Fruit fly (Drosophila melanogaster) whole organism, embryonic: ENCODE data around the gene CG4820.

Source experiments
- ATbp ChIP-seq: fragments of 200-800 bp; sonication (Bioruptor generic); optimal IDR thresholded peaks from 2 replicates; lab custom pipeline; 2017; ENCODE audit warnings: missing biosample characterization, mild to moderate bottlenecking, missing genetic modification characterization, missing genetic modification reagents
- C15 ChIP-seq: fragments of 200-800 bp; sonication (Bioruptor generic); IDR thresholded peaks from 3 replicates; pipeline ENCODE4 v1.3.6; 2022; ENCODE audit warnings: missing biosample characterization, missing genetic modification characterization
- CG10366 ChIP-seq: fragments of 200-800 bp; sonication (Bioruptor generic); IDR thresholded peaks from 2 replicates; pipeline ENCODE4 v1.3.6; 2022; ENCODE audit warnings: missing biosample characterization, missing genetic modification characterization
- CG10431 ChIP-seq: fragments of 200-800 bp; sonication (Bioruptor generic); optimal IDR thresholded peaks from 3 replicates; lab custom pipeline; 2018; ENCODE audit warnings: missing biosample characterization, mild to moderate bottlenecking, missing genetic modification characterization
- CG11247 ChIP-seq: fragments of 200-800 bp; sonication (Bioruptor generic); IDR thresholded peaks from 2 replicates; pipeline ENCODE4 v1.3.6; 2022; ENCODE audit warnings: missing biosample characterization, missing genetic modification characterization
- CG12236 ChIP-seq: fragments of 200-800 bp; sonication (Bioruptor generic); optimal IDR thresholded peaks from 2 replicates; lab custom pipeline; 2016; ENCODE audit warnings: missing biosample characterization, missing genetic modification characterization
- CG12299 ChIP-seq: fragments of 200-800 bp; sonication (Bioruptor generic); optimal IDR thresholded peaks from 2 replicates; lab custom pipeline; 2018; ENCODE audit warnings: missing biosample characterization, mild to moderate bottlenecking, missing genetic modification characterization
- CG12744 ChIP-seq: fragments of 200-800 bp; sonication (Bioruptor generic); optimal IDR thresholded peaks from 2 replicates; lab custom pipeline; 2016; ENCODE audit warnings: missing biosample characterization, missing genetic modification characterization
- CG14667 ChIP-seq: fragments of 200-800 bp; sonication (Bioruptor generic); IDR thresholded peaks from 2 replicates; pipeline ENCODE4 v1.3.6; 2022; ENCODE audit warnings: missing biosample characterization, missing genetic modification characterization
- CG17802 ChIP-seq: fragments of 200-800 bp; sonication (Bioruptor generic); optimal IDR thresholded peaks from 2 replicates; lab custom pipeline; 2018; ENCODE audit warnings: missing biosample characterization, mild to moderate bottlenecking, missing genetic modification characterization, moderate library complexity
- CG18619 ChIP-seq: fragments of 200-800 bp; sonication (Bioruptor generic); optimal IDR thresholded peaks from 3 replicates; lab custom pipeline; 2017; ENCODE audit warnings: missing biosample characterization, mild to moderate bottlenecking, missing genetic modification characterization
- CG30403 ChIP-seq: fragments of 200-800 bp; sonication (Bioruptor generic); optimal IDR thresholded peaks from 3 replicates; lab custom pipeline; 2016; ENCODE audit warnings: missing biosample characterization, missing genetic modification characterization
- CG31224 ChIP-seq: fragments of 200-800 bp; sonication (Bioruptor generic); IDR thresholded peaks from 2 replicates; pipeline ENCODE4 v1.3.6; 2022; ENCODE audit warnings: missing biosample characterization, missing genetic modification characterization
- CG34376 ChIP-seq: fragments of 200-800 bp; sonication (Bioruptor generic); optimal IDR thresholded peaks from 2 replicates; lab custom pipeline; 2018; ENCODE audit warnings: missing biosample characterization, mild to moderate bottlenecking, missing genetic modification characterization
- CG4360 ChIP-seq: fragments of 200-800 bp; sonication (Bioruptor generic); IDR thresholded peaks from 2 replicates; pipeline ENCODE4 v1.3.6; 2022; ENCODE audit warnings: missing biosample characterization, missing genetic modification characterization
- CG4404 ChIP-seq: fragments of 200-800 bp; sonication (Bioruptor generic); IDR thresholded peaks from 2 replicates; pipeline ENCODE4 v1.3.6; 2022; ENCODE audit warnings: missing biosample characterization, missing genetic modification characterization
- CG5245 ChIP-seq: fragments of 200-800 bp; sonication (Bioruptor generic); optimal IDR thresholded peaks from 3 replicates; lab custom pipeline; 2016; ENCODE audit warnings: missing biosample characterization, missing genetic modification characterization
- CG6765 ChIP-seq: fragments of 200-800 bp; sonication (Bioruptor generic); optimal IDR thresholded peaks from 3 replicates; lab custom pipeline; 2017; ENCODE audit warnings: missing biosample characterization, mild to moderate bottlenecking, missing genetic modification characterization
- CG7745 ChIP-seq: fragments of 200-800 bp; sonication (Bioruptor generic); optimal IDR thresholded peaks from 2 replicates; lab custom pipeline; 2018; ENCODE audit warnings: missing biosample characterization, mild to moderate bottlenecking, missing genetic modification characterization, moderate library complexity
- CG7786 ChIP-seq: fragments of 200-800 bp; sonication (Bioruptor generic); optimal IDR thresholded peaks from 2 replicates; lab custom pipeline; 2016; ENCODE audit warnings: missing biosample characterization, missing genetic modification characterization
- CG7839 ChIP-seq: fragments of 200-800 bp; sonication (Bioruptor generic); optimal IDR thresholded peaks from 3 replicates; lab custom pipeline; 2018; ENCODE audit warnings: missing biosample characterization, mild to moderate bottlenecking, missing genetic modification characterization, moderate library complexity
- CG8290 ChIP-seq, 3 experiments: fragments of 200-800 bp; sonication (Bioruptor generic); optimal IDR thresholded peaks; 2 replicates each; lab custom pipeline; 2016 to 2019; ENCODE audit warnings: missing biosample characterization in 3 of 3, missing genetic modification characterization in 3 of 3, mild to moderate bottlenecking in 2 of 3, moderate library complexity in 1 of 3
- CG9727 ChIP-seq: fragments of 200-800 bp; sonication (Bioruptor generic); optimal IDR thresholded peaks from 3 replicates; lab custom pipeline; 2017; ENCODE audit warnings: missing biosample characterization, mild to moderate bottlenecking, missing genetic modification characterization
- CHES-1-like ChIP-seq: fragments of 200-800 bp; sonication (Bioruptor generic); optimal IDR thresholded peaks from 2 replicates; lab custom pipeline; 2016; ENCODE audit warnings: missing biosample characterization, missing genetic modification characterization
- Dad ChIP-seq: fragments of 200-800 bp; sonication (Bioruptor generic); optimal IDR thresholded peaks from 3 replicates; lab custom pipeline; 2016; ENCODE audit warnings: missing biosample characterization, missing genetic modification characterization
- E2f2 ChIP-seq: fragments of 200-800 bp; sonication (Bioruptor generic); IDR thresholded peaks from 2 replicates; pipeline ENCODE4 v1.3.6; 2022; ENCODE audit warnings: missing biosample characterization, missing genetic modification characterization
- Ets65A ChIP-seq: fragments of 200-800 bp; sonication (Bioruptor generic); peaks from one replicate; lab custom pipeline; 2016; ENCODE audit warnings: missing biosample characterization, missing genetic modification characterization
- Ets97D ChIP-seq: fragments of 200-800 bp; sonication (Bioruptor generic); optimal IDR thresholded peaks from 3 replicates; lab custom pipeline; 2016; ENCODE audit warnings: missing biosample characterization, missing genetic modification characterization
- Hey ChIP-seq: fragments of 200-800 bp; sonication (Bioruptor generic); optimal IDR thresholded peaks from 3 replicates; lab custom pipeline; 2018; ENCODE audit warnings: missing biosample characterization, mild to moderate bottlenecking, missing genetic modification characterization
- HmgD ChIP-seq: fragments of 200-800 bp; sonication (Bioruptor generic); optimal IDR thresholded peaks from 3 replicates; lab custom pipeline; 2016; ENCODE audit warnings: missing biosample characterization, missing genetic modification characterization
- PHDP ChIP-seq: fragments of 200-800 bp; sonication (Bioruptor generic); optimal IDR thresholded peaks from 3 replicates; lab custom pipeline; 2018; ENCODE audit warnings: missing biosample characterization, mild to moderate bottlenecking, missing genetic modification characterization, moderate library complexity
- Pdp1 ChIP-seq, 2 experiments: fragments of 200-800 bp; sonication (Bioruptor generic); optimal IDR thresholded peaks; 3 replicates each; lab custom pipeline; 2016; ENCODE audit warnings: missing biosample characterization in 2 of 2, missing genetic modification characterization in 2 of 2, mild to moderate bottlenecking in 1 of 2, moderate library complexity in 1 of 2
- Sox100B ChIP-seq: fragments of 200-800 bp; sonication (Bioruptor generic); optimal IDR thresholded peaks from 3 replicates; lab custom pipeline; 2018; ENCODE audit warnings: missing biosample characterization, mild to moderate bottlenecking, missing genetic modification characterization
- bab2 ChIP-seq: fragments of 200-800 bp; sonication (Bioruptor generic); optimal IDR thresholded peaks from 2 replicates; lab custom pipeline; 2016; ENCODE audit warnings: missing biosample characterization, missing genetic modification characterization
- bigmax ChIP-seq: fragments of 200-800 bp; sonication (Bioruptor generic); optimal IDR thresholded peaks from 2 replicates; lab custom pipeline; 2018; ENCODE audit warnings: missing biosample characterization, mild to moderate bottlenecking, missing genetic modification characterization
- chif ChIP-seq, 2 experiments: fragments of 200-800 bp; sonication (Bioruptor generic); optimal IDR thresholded peaks; 3 replicates each; lab custom pipeline; 2016; ENCODE audit warnings: missing biosample characterization in 2 of 2, missing genetic modification characterization in 2 of 2
- da ChIP-seq: fragments of 200-800 bp; sonication (Bioruptor generic); optimal IDR thresholded peaks from 2 replicates; lab custom pipeline; 2016; ENCODE audit warnings: missing biosample characterization, missing genetic modification characterization
- eyg ChIP-seq: fragments of 200-800 bp; sonication (Bioruptor generic); optimal IDR thresholded peaks from 3 replicates; lab custom pipeline; 2016; ENCODE audit warnings: missing biosample characterization, missing genetic modification characterization
- fd102C ChIP-seq: fragments of 200-800 bp; sonication (Bioruptor generic); optimal IDR thresholded peaks from 2 replicates; lab custom pipeline; 2018; ENCODE audit warnings: missing biosample characterization, mild to moderate bottlenecking, missing genetic modification characterization, moderate library complexity
- gem ChIP-seq: fragments of 200-800 bp; sonication (Bioruptor generic); optimal IDR thresholded peaks from 2 replicates; lab custom pipeline; 2019; ENCODE audit warnings: missing biosample characterization, mild to moderate bottlenecking, missing genetic modification characterization, moderate library complexity
- klu ChIP-seq: fragments of 200-800 bp; sonication (Bioruptor generic); IDR thresholded peaks from 2 replicates; pipeline ENCODE4 v1.3.6; 2022; ENCODE audit warnings: missing biosample characterization, missing genetic modification characterization
- mirr ChIP-seq: fragments of 200-800 bp; sonication (Bioruptor generic); optimal IDR thresholded peaks from 3 replicates; lab custom pipeline; 2018; ENCODE audit warnings: missing biosample characterization, mild to moderate bottlenecking, missing genetic modification characterization
- nom ChIP-seq: fragments of 200-800 bp; sonication (Bioruptor generic); optimal IDR thresholded peaks from 2 replicates; lab custom pipeline; 2017; ENCODE audit warnings: missing biosample characterization, missing genetic modification characterization, mild to moderate bottlenecking, moderate library complexity, missing genetic modification reagents
- odd ChIP-seq: fragments of 200-800 bp; sonication (Bioruptor generic); optimal IDR thresholded peaks from 2 replicates; lab custom pipeline; 2017; ENCODE audit warnings: missing biosample characterization, mild to moderate bottlenecking, missing genetic modification characterization
- sd ChIP-seq: fragments of 200-800 bp; sonication (Bioruptor generic); optimal IDR thresholded peaks from 3 replicates; lab custom pipeline; 2018; ENCODE audit warnings: missing biosample characterization, mild to moderate bottlenecking, missing genetic modification characterization, moderate library complexity
- sob ChIP-seq: fragments of 200-800 bp; sonication (Bioruptor generic); IDR thresholded peaks from 2 replicates; pipeline ENCODE4 v1.3.6; 2022; ENCODE audit warnings: missing biosample characterization, missing genetic modification characterization
- sqz ChIP-seq: fragments of 200-800 bp; sonication (Bioruptor generic); optimal IDR thresholded peaks from 3 replicates; lab custom pipeline; 2018; ENCODE audit warnings: missing biosample characterization, mild to moderate bottlenecking, missing genetic modification characterization
- tin ChIP-seq: fragments of 200-800 bp; sonication (Bioruptor generic); optimal IDR thresholded peaks from 3 replicates; lab custom pipeline; 2016; ENCODE audit warnings: missing biosample characterization, missing genetic modification characterization
- ttk ChIP-seq: fragments of 200-800 bp; sonication (Bioruptor generic); IDR thresholded peaks from 2 replicates; pipeline ENCODE4 v2.1.2; 2022; ENCODE audit warnings: missing biosample characterization, missing genetic modification characterization
- vnd ChIP-seq: fragments of 200-800 bp; sonication (Bioruptor generic); IDR thresholded peaks from 3 replicates; pipeline ENCODE4 v1.3.6; 2022; ENCODE audit warnings: missing biosample characterization, missing genetic modification characterization; ENCODE audit not compliant: partially characterized antibody

CG4820 gene

DNA sequence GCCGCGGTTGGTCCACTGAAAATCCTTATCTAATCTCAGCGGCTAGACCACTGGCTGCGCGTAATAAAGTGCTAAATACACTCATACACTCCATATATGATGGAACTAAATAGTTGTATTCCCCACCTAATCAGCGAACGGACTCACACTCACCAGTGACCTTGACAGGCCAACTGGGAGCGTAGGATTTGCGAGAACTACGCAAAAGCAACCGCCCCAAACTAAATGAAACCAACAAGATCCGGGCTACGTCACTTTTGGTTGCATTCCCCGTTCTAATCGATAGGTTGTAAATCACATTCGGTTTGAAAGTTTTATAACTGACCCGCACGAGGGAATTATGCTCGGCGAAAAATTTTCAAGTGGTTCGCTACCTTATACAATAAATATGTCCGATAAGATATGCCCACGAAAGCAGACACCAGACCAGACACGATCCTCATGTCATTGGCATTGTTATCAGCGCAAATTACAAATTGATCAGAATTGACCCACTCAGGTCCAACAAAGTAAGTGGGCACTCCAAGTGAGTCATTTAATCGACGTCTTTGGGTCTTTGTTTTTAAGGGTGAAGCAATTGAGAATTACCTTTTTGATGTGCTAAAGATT, 17.0 kb upstream of the CG4820 start (continued):
- TF ChIP-seq Ets97D (GFP tag; lab: Kevin White, UChicago) (no peak), ATbp (GFP tag; lab: Kevin White, UChicago) (no peak), CG17802 (tag; lab: Kevin White, UChicago) (no peak), bab2 (GFP tag; lab: Kevin White, UChicago) (no peak), CG34376 (GFP tag; lab: Kevin White, UChicago) (peak; percentile 64), CG4404 (GFP tag; lab: Robert Waterston, UW) (no peak), sqz (no peak), Dad (GFP tag; lab: Kevin White, UChicago) (no peak), HmgD (GFP tag; lab: Kevin White, UChicago) (no peak), vnd (GFP tag; lab: Robert Waterston, UW) (0 out of 3 replicates have a peak, but pooled peaks have one; percentile 31), PHDP (no peak), sob (GFP tag; lab: Robert Waterston, UW) (0 out of 2 replicates have a peak, but pooled peaks have one; percentile 9), CG7786 (GFP tag; lab: Kevin White, UChicago) (no peak), Pdp1 (GFP tag; optimal IDR thresholded peaks at IDR 0.05; lab: Kevin White, UChicago) (peak in 1 of 2 experiments; percentile 84), CG10366 (no peak), bigmax (GFP tag; lab: Kevin White, UChicago) (no peak), CG31224 (GFP tag; lab: Robert Waterston, UW) (peak; percentile 74), Hey (tag; lab: Kevin White, UChicago) (peak; percentile 83), ttk (GFP tag; lab: Robert Waterston, UW) (no peak), CG12744 (GFP tag; lab: Kevin White, UChicago) (no peak), CG6765 (GFP tag; lab: Kevin White, UChicago) (peak; percentile 12), CG7839 (tag; lab: Kevin White, UChicago) (no peak), CG5245 (GFP tag; lab: Kevin White, UChicago) (no peak), klu (GFP tag; lab: Robert Waterston, UW) (no peak), CG12299 (tag; lab: Kevin White, UChicago) (no peak), fd102C (GFP tag; lab: Kevin White, UChicago) (no peak), CG18619 (GFP tag; lab: Kevin White, UChicago) (no peak), CG10431 (GFP tag; lab: Kevin White, UChicago) (no peak), da (GFP tag; lab: Kevin White, UChicago) (no peak), mirr (GFP tag; lab: Kevin White, UChicago) (peak; percentile 86), nom (no peak), eyg (GFP tag; lab: Kevin White, UChicago) (no peak), sd (peak; percentile 82), CG30403 (GFP tag; lab: Kevin White, UChicago) (no peak), CG11247 (GFP tag; lab: Robert Waterston, UW) (0 out of 2 replicates have a peak, but pooled peaks have one; percentile 29), CG9727 (GFP tag; lab: Kevin White, UChicago) (no peak), CG4360 (GFP tag; lab: Robert Waterston, UW) (no peak), CG12236 (GFP tag; lab: Kevin White, UChicago) (no peak), chif (GFP tag; optimal IDR thresholded peaks at IDR 0.05; lab: Kevin White, UChicago) (no peak), C15 (no peak), tin (GFP tag; lab: Kevin White, UChicago) (no peak), Ets65A (GFP tag; lab: Kevin White, UChicago) (peak; percentile 25), E2f2 (GFP tag; lab: Robert Waterston, UW) (no peak), CG7745 (tag; lab: Kevin White, UChicago) (peak; percentile 29), CG14667 (no peak), CG8290 (GFP tag; optimal IDR thresholded peaks at IDR 0.05; lab: Kevin White, UChicago) (no peak), CG8290 (tag; optimal IDR thresholded peaks at IDR 0.05; lab: Kevin White, UChicago) (no peak), Sox100B (GFP tag; lab: Kevin White, UChicago) (no peak), odd (no peak), gem (tag; lab: Kevin White, UChicago) (peak; percentile 41), CHES-1-like (no peak)
